In the genomic region with DNA sequence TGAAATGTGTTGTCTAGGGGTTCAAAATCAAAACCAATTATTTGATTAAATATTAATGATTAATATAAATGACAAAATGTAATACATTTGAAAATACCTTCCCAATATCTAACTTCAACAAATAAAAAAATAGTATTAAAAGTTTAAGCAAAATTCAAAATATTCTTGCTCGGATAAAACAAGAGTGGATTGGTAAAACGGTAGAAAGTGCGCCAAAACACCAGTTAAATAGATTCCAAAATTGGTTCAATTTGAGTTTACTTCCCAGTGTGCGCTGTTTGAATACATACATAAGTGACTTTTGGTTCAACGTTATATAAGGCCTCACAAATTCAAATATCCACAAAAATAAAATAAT, we compare ENCODE assay signal across 5 fruit fly cellular contexts.
TF ChIP-seq lines count a peak whose summit lies in the region.

No protein-coding gene starts in this region.

- no peak for TF ChIP-seq CTCF in whole organism, embryonic (GFP tag; optimal IDR thresholded peaks at IDR 0.05; lab: Kevin White, UChicago)

TF ChIP-seq in whole organism, adult, 20 proteins besides CTCF, POLR2A, EP300 and RAD21:
- TF ChIP-seq pad (GFP tag; optimal IDR thresholded peaks at IDR 0.05; lab: Kevin White, UChicago), result no peak
- no peak for TF ChIP-seq Hr96 (GFP tag; optimal IDR thresholded peaks at IDR 0.05; lab: Kevin White, UChicago)
- TF ChIP-seq CG33017 (tag; optimal IDR thresholded peaks at IDR 0.05; lab: Kevin White, UChicago), result peak; percentile 70
- TF ChIP-seq toe (GFP tag; optimal IDR thresholded peaks at IDR 0.05; lab: Kevin White, UChicago), result no peak
- TF ChIP-seq CG12768 (GFP tag; optimal IDR thresholded peaks at IDR 0.05; lab: Kevin White, UChicago), result peak; percentile 36
- peak; percentile 20 for TF ChIP-seq CG11617 (GFP tag; optimal IDR thresholded peaks at IDR 0.05; lab: Kevin White, UChicago)
- no peak for TF ChIP-seq Mnt (GFP tag; optimal IDR thresholded peaks at IDR 0.05; lab: Kevin White, UChicago)
- TF ChIP-seq tj (GFP tag; optimal IDR thresholded peaks at IDR 0.05; lab: Kevin White, UChicago), result no peak
- TF ChIP-seq CG7045 (GFP tag; optimal IDR thresholded peaks at IDR 0.05; lab: Kevin White, UChicago), result peak; percentile 45
- TF ChIP-seq Crg-1 (GFP tag; optimal IDR thresholded peaks at IDR 0.05; lab: Kevin White, UChicago), result no peak
- TF ChIP-seq CG1620 (GFP tag; optimal IDR thresholded peaks at IDR 0.05; lab: Kevin White, UChicago), result no peak
- TF ChIP-seq Clk (GFP tag; optimal IDR thresholded peaks at IDR 0.05; lab: Kevin White, UChicago), result no peak
- TF ChIP-seq bab1 (GFP tag; optimal IDR thresholded peaks at IDR 0.05; lab: Kevin White, UChicago), result peak; percentile 16
- TF ChIP-seq kay (GFP tag; lab: Kevin White, UChicago; ENCODE audit: borderline replicate concordance), result peak; percentile 89
- peak; percentile 34 for TF ChIP-seq CG7101 (tag; optimal IDR thresholded peaks at IDR 0.05; lab: Kevin White, UChicago)
- peak; percentile 28 for TF ChIP-seq CG14711 (tag; optimal IDR thresholded peaks at IDR 0.05; lab: Kevin White, UChicago)
- no peak for TF ChIP-seq CG5204 (GFP tag; optimal IDR thresholded peaks at IDR 0.05; lab: Kevin White, UChicago)
TF ChIP-seq in whole organism, adult: peak in this region for 8.

TF ChIP-seq in whole organism, embryonic, 481 proteins besides CTCF, POLR2A, EP300 and RAD21 (continues in another document):
- no peak for TF ChIP-seq CrebB (tag; optimal IDR thresholded peaks at IDR 0.05; lab: Kevin White, UChicago)
- TF ChIP-seq jigr1 (GFP tag; IDR thresholded peaks at IDR 0.05; lab: Robert Waterston, UW), result no peak
- TF ChIP-seq CG31388 (GFP tag; optimal IDR thresholded peaks at IDR 0.05; lab: Kevin White, UChicago), result no peak
- no peak for TF ChIP-seq CG3726 (GFP tag; IDR thresholded peaks at IDR 0.05; lab: Robert Waterston, UW)
- peak; percentile 38 for TF ChIP-seq CG6254 (GFP tag; optimal IDR thresholded peaks at IDR 0.05; lab: Kevin White, UChicago)
- peak; percentile 30; the same call in 1 of the 3 replicates for TF ChIP-seq knrl (GFP tag; IDR thresholded peaks at IDR 0.05; lab: Robert Waterston, UW; ENCODE audit: partially characterized antibody)
- TF ChIP-seq Chrac-16 (GFP tag; optimal IDR thresholded peaks at IDR 0.05; lab: Kevin White, UChicago), result peak; percentile 48
- no peak for TF ChIP-seq Side (GFP tag; optimal IDR thresholded peaks at IDR 0.05; lab: Kevin White, UChicago)
- TF ChIP-seq BtbVII (GFP tag; optimal IDR thresholded peaks at IDR 0.05; lab: Kevin White, UChicago), result peak; percentile 60
- peak; percentile 53; the same call in 1 of the 2 replicates for TF ChIP-seq E2f2 (GFP tag; IDR thresholded peaks at IDR 0.05; lab: Robert Waterston, UW)
- peak; percentile 56; the same call in 1 of the 3 replicates for TF ChIP-seq ase (GFP tag; IDR thresholded peaks at IDR 0.05; lab: Robert Waterston, UW)
- TF ChIP-seq CG7745 (tag; optimal IDR thresholded peaks at IDR 0.05; lab: Kevin White, UChicago), result no peak
- no peak for TF ChIP-seq ato (GFP tag; IDR thresholded peaks at IDR 0.05; lab: Robert Waterston, UW; ENCODE audit: partially characterized antibody)
- 0 out of 2 replicates have a peak, but pooled peaks have one; percentile 17 for TF ChIP-seq Rx (GFP tag; IDR thresholded peaks at IDR 0.05; lab: Robert Waterston, UW)
- peak; percentile 67 for TF ChIP-seq CG10209 (GFP tag; optimal IDR thresholded peaks at IDR 0.05; lab: Kevin White, UChicago)
- TF ChIP-seq Poxn (GFP tag; IDR thresholded peaks at IDR 0.05; lab: Robert Waterston, UW), result no peak
- no peak for TF ChIP-seq ERR (GFP tag; optimal IDR thresholded peaks at IDR 0.05; lab: Kevin White, UChicago)

TF ChIP-seq in whole organism, prepupa, 60 proteins besides CTCF, POLR2A, EP300 and RAD21 (continues in another document):
- TF ChIP-seq dsx (GFP tag; optimal IDR thresholded peaks at IDR 0.05; lab: Kevin White, UChicago; ENCODE audit: poor library complexity, severe bottlenecking) (peak; percentile 55), Eip93F (GFP tag; optimal IDR thresholded peaks at IDR 0.05; lab: Kevin White, UChicago) (peak; percentile 44), spab (GFP tag; optimal IDR thresholded peaks at IDR 0.05; lab: Kevin White, UChicago) (peak; percentile 29), salr (GFP tag; optimal IDR thresholded peaks at IDR 0.05; lab: Kevin White, UChicago) (peak in 1 of 2 experiments; percentile 73), acj6 (GFP tag; optimal IDR thresholded peaks at IDR 0.05; lab: Kevin White, UChicago) (peak; percentile 79), CG16779 (tag; optimal IDR thresholded peaks at IDR 0.05; lab: Kevin White, UChicago) (peak; percentile 54), achi (GFP tag; optimal IDR thresholded peaks at IDR 0.05; lab: Kevin White, UChicago) (no peak), CG9139 (GFP tag; optimal IDR thresholded peaks at IDR 0.05; lab: Kevin White, UChicago) (no peak), Sox102F (GFP tag; optimal IDR thresholded peaks at IDR 0.05; lab: Kevin White, UChicago) (peak; percentile 75), Hr4 (GFP tag; optimal IDR thresholded peaks at IDR 0.05; lab: Kevin White, UChicago) (peak; percentile 77), CG8632 (GFP tag; optimal IDR thresholded peaks at IDR 0.05; lab: Kevin White, UChicago) (peak; percentile 75), CG6808 (GFP tag; optimal IDR thresholded peaks at IDR 0.05; lab: Kevin White, UChicago) (peak; percentile 38), vri (GFP tag; optimal IDR thresholded peaks at IDR 0.05; lab: Kevin White, UChicago) (no peak), ss (GFP tag; optimal IDR thresholded peaks at IDR 0.05; lab: Kevin White, UChicago) (peak; percentile 18 to 54), Smox (GFP tag; optimal IDR thresholded peaks at IDR 0.05; lab: Kevin White, UChicago) (peak; percentile 73), CG10669 (GFP tag; optimal IDR thresholded peaks at IDR 0.05; lab: Kevin White, UChicago) (peak; percentile 53), esn (GFP tag; optimal IDR thresholded peaks at IDR 0.05; lab: Kevin White, UChicago) (peak; percentile 76), Met (GFP tag; optimal IDR thresholded peaks at IDR 0.05; lab: Kevin White, UChicago) (peak; percentile 73)

TF ChIP-seq in whole organism, pupa, 21 proteins besides CTCF, POLR2A, EP300 and RAD21 (continues in another document):
- TF ChIP-seq CG9948 (tag; optimal IDR thresholded peaks at IDR 0.05; lab: Kevin White, UChicago) (peak; percentile 54), CG17806 (tag; optimal IDR thresholded peaks at IDR 0.05; lab: Kevin White, UChicago) (peak; percentile 51), CG34367 (tag; optimal IDR thresholded peaks at IDR 0.05; lab: Kevin White, UChicago) (no peak), CG15710 (tag; optimal IDR thresholded peaks at IDR 0.05; lab: Kevin White, UChicago) (peak; percentile 64), Pif1B (GFP tag; optimal IDR thresholded peaks at IDR 0.05; lab: Kevin White, UChicago) (peak; percentile 84), CG8301 (tag; optimal IDR thresholded peaks at IDR 0.05; lab: Kevin White, UChicago) (peak; percentile 63), CG12605 (GFP tag; IDR thresholded peaks at IDR 0.05; lab: Robert Waterston, UW) (0 out of 2 replicates have a peak, but pooled peaks have one; percentile 25), fd96Ca (GFP tag; IDR thresholded peaks at IDR 0.05; lab: Robert Waterston, UW) (no peak; the same call in 2 of the 3 replicates), CG8159 (tag; optimal IDR thresholded peaks at IDR 0.05; lab: Kevin White, UChicago) (peak; percentile 65), Snoo (tag; optimal IDR thresholded peaks at IDR 0.05; lab: Kevin White, UChicago) (peak; percentile 72), D1 (tag; optimal IDR thresholded peaks at IDR 0.05; lab: Kevin White, UChicago) (no peak), gl (tag; optimal IDR thresholded peaks at IDR 0.05; lab: Kevin White, UChicago) (no peak), CG4496 (GFP tag; IDR thresholded peaks at IDR 0.05; lab: Robert Waterston, UW) (peak; percentile 33; the same call in 2 of the 3 replicates), CG14655 (GFP tag; optimal IDR thresholded peaks at IDR 0.05; lab: Kevin White, UChicago) (no peak), EcR (GFP tag; optimal IDR thresholded peaks at IDR 0.05; lab: Kevin White, UChicago) (no peak), CG13204 (GFP tag; optimal IDR thresholded peaks at IDR 0.05; lab: Kevin White, UChicago) (no peak), CG10348 (GFP tag; IDR thresholded peaks at IDR 0.05; lab: Robert Waterston, UW) (no peak), Pif1A (GFP tag; optimal IDR thresholded peaks at IDR 0.05; lab: Kevin White, UChicago) (peak; percentile 71), rn (GFP tag; IDR thresholded peaks at IDR 0.05; lab: Robert Waterston, UW) (no peak), CG32121 (GFP tag; IDR thresholded peaks at IDR 0.05; lab: Robert Waterston, UW) (peak; percentile 74)

TF ChIP-seq in whole organism, wandering third instar larva, 38 proteins besides CTCF, POLR2A, EP300 and RAD21 (continues in another document):
- peak; percentile 48 for TF ChIP-seq br (GFP tag; optimal IDR thresholded peaks at IDR 0.05; lab: Kevin White, UChicago)
- TF ChIP-seq N (GFP tag; optimal IDR thresholded peaks at IDR 0.05; lab: Kevin White, UChicago), result no peak
- peak; percentile 12 for TF ChIP-seq ey (GFP tag; optimal IDR thresholded peaks at IDR 0.05; lab: Kevin White, UChicago)
- peak; percentile 65 for TF ChIP-seq rgr (GFP tag; optimal IDR thresholded peaks at IDR 0.05; lab: Kevin White, UChicago)
- TF ChIP-seq CG32264 (GFP tag; optimal IDR thresholded peaks at IDR 0.05; lab: Kevin White, UChicago), result no peak
- TF ChIP-seq Myc (optimal IDR thresholded peaks at IDR 0.05; lab: Kevin White, UChicago), result no peak
- no peak for TF ChIP-seq usp (GFP tag; optimal IDR thresholded peaks at IDR 0.05; lab: Kevin White, UChicago)
- TF ChIP-seq Vsx2 (GFP tag; optimal IDR thresholded peaks at IDR 0.05; lab: Kevin White, UChicago; ENCODE audit: partially characterized antibody), result no peak
- TF ChIP-seq psq (GFP tag; optimal IDR thresholded peaks at IDR 0.05; lab: Kevin White, UChicago), result peak; percentile 57
- TF ChIP-seq lola (GFP tag; optimal IDR thresholded peaks at IDR 0.05; lab: Kevin White, UChicago), result no peak
- TF ChIP-seq HLH106 (tag; optimal IDR thresholded peaks at IDR 0.05; lab: Kevin White, UChicago), result peak; percentile 65
- no peak for TF ChIP-seq dl (GFP tag; optimal IDR thresholded peaks at IDR 0.05; lab: Kevin White, UChicago; ENCODE audit: insufficient read depth in 1 of 2, partially characterized antibody in 2 of 2)
- peak; percentile 62 for TF ChIP-seq fru (GFP tag; optimal IDR thresholded peaks at IDR 0.05; lab: Kevin White, UChicago)
- TF ChIP-seq brk (GFP tag; optimal IDR thresholded peaks at IDR 0.05; lab: Kevin White, UChicago), result peak; percentile 43
- TF ChIP-seq Abd-B (GFP tag; optimal IDR thresholded peaks at IDR 0.05; lab: Kevin White, UChicago), result no peak
- TF ChIP-seq dmrt93B (GFP tag; optimal IDR thresholded peaks at IDR 0.05; lab: Kevin White, UChicago), result no peak
- peak; percentile 62 for TF ChIP-seq Rel (GFP tag; optimal IDR thresholded peaks at IDR 0.05; lab: Kevin White, UChicago)
- peak; percentile 7 for TF ChIP-seq Rel (tag; optimal IDR thresholded peaks at IDR 0.05; lab: Kevin White, UChicago)
- TF ChIP-seq foxo (GFP tag; optimal IDR thresholded peaks at IDR 0.05; lab: Kevin White, UChicago), result peak in 1 of 2 experiments; percentile 80
- no peak for TF ChIP-seq Jra (GFP tag; optimal IDR thresholded peaks at IDR 0.05; lab: Kevin White, UChicago)
- TF ChIP-seq CG9705 (GFP tag; optimal IDR thresholded peaks at IDR 0.05; lab: Kevin White, UChicago), result no peak
- peak; percentile 55 for TF ChIP-seq woc (GFP tag; optimal IDR thresholded peaks at IDR 0.05; lab: Kevin White, UChicago)
